Worm (Caenorhabditis elegans): ENCODE measurements around the gene inpp-4B.
A peak's percentile ranks its signal among the peaks of the same experiment; 100 is the strongest.

Gene inpp-4B

ce11 chrIII:10290541-10290940, 23.9 kb upstream of the inpp-4B start:
- no peak for TF ChIP-seq cog-1 (tag; optimal IDR thresholded peaks at IDR 0.05)
- TF ChIP-seq flt-1 (GFP tag; IDR thresholded peaks at IDR 0.05) = no peak
- no peak for TF ChIP-seq tab-1 (GFP tag; IDR thresholded peaks at IDR 0.05)
- TF ChIP-seq ztf-29 (GFP tag; IDR thresholded peaks at IDR 0.05) = no peak
- no peak for TF ChIP-seq klf-2 (GFP tag; conservative IDR thresholded peaks at IDR 0.05)
- no peak for TF ChIP-seq ztf-23 (GFP tag; IDR thresholded peaks at IDR 0.05)
- TF ChIP-seq ref-1 (GFP tag; conservative IDR thresholded peaks at IDR 0.05) = no peak
- TF ChIP-seq med-1 (GFP tag; optimal IDR thresholded peaks at IDR 0.05; ENCODE audit: insufficient read depth) = no peak
- no peak for TF ChIP-seq T22C8.4 (GFP tag; IDR thresholded peaks at IDR 0.05)

- TF ChIP-seq klf-2 (GFP tag; conservative IDR thresholded peaks at IDR 0.05) (no peak), T22C8.4 (GFP tag; IDR thresholded peaks at IDR 0.05) (no peak), ztf-23 (GFP tag; IDR thresholded peaks at IDR 0.05) (no peak), flt-1 (GFP tag; IDR thresholded peaks at IDR 0.05) (no peak), med-1 (GFP tag; optimal IDR thresholded peaks at IDR 0.05; ENCODE audit: insufficient read depth) (no peak), ztf-29 (GFP tag; IDR thresholded peaks at IDR 0.05) (no peak), ref-1 (GFP tag; conservative IDR thresholded peaks at IDR 0.05) (no peak), cog-1 (tag; optimal IDR thresholded peaks at IDR 0.05) (no peak), tab-1 (GFP tag; IDR thresholded peaks at IDR 0.05) (no peak)
These were observed 23.1 kb upstream of the inpp-4B start for ce11 chrIII:10289790-10290189.

ce11 chrIII:10285623-10286022, 18.9 kb upstream of the inpp-4B start, which contains the start of gene K10G9.2:
Gene K10G9.2, plus strand, starts transcription at chrIII:10285923.
- TF ChIP-seq cog-1 (tag; optimal IDR thresholded peaks at IDR 0.05) (no peak), ztf-29 (GFP tag; IDR thresholded peaks at IDR 0.05) (no peak), tab-1 (GFP tag; IDR thresholded peaks at IDR 0.05) (no peak), klf-2 (GFP tag; conservative IDR thresholded peaks at IDR 0.05) (no peak), ref-1 (GFP tag; conservative IDR thresholded peaks at IDR 0.05) (no peak), med-1 (GFP tag; optimal IDR thresholded peaks at IDR 0.05; ENCODE audit: insufficient read depth) (no peak), T22C8.4 (GFP tag; IDR thresholded peaks at IDR 0.05) (no peak), flt-1 (GFP tag; IDR thresholded peaks at IDR 0.05) (no peak), ztf-23 (GFP tag; IDR thresholded peaks at IDR 0.05) (no peak)

ce11 chrIII:10284214-10284613, 17.5 kb upstream of the inpp-4B start:
- no peak for TF ChIP-seq ztf-23 (GFP tag; IDR thresholded peaks at IDR 0.05)
- TF ChIP-seq cog-1 (tag; optimal IDR thresholded peaks at IDR 0.05) = peak; percentile 37

- no peak for TF ChIP-seq med-1 (GFP tag; optimal IDR thresholded peaks at IDR 0.05; ENCODE audit: insufficient read depth)
- no peak for TF ChIP-seq flt-1 (GFP tag; IDR thresholded peaks at IDR 0.05)
- no peak for TF ChIP-seq T22C8.4 (GFP tag; IDR thresholded peaks at IDR 0.05)
- TF ChIP-seq ztf-23 (GFP tag; IDR thresholded peaks at IDR 0.05) = no peak
- no peak for TF ChIP-seq cog-1 (tag; optimal IDR thresholded peaks at IDR 0.05)
- no peak for TF ChIP-seq ref-1 (GFP tag; conservative IDR thresholded peaks at IDR 0.05)
- no peak for TF ChIP-seq tab-1 (GFP tag; IDR thresholded peaks at IDR 0.05)
- no peak for TF ChIP-seq ztf-29 (GFP tag; IDR thresholded peaks at IDR 0.05)
- TF ChIP-seq klf-2 (GFP tag; conservative IDR thresholded peaks at IDR 0.05) = no peak
These were observed 12.1 kb upstream of the inpp-4B start, which contains the start of gene pad-2 for ce11 chrIII:10278826-10279225. Gene pad-2, plus strand, starts transcription at chrIII:10279126.

ce11 chrIII:10271807-10272206, 5.1 kb upstream of the inpp-4B start:
- TF ChIP-seq cog-1 (tag; optimal IDR thresholded peaks at IDR 0.05) = no peak
- TF ChIP-seq klf-2 (GFP tag; conservative IDR thresholded peaks at IDR 0.05) = no peak
- no peak for TF ChIP-seq T22C8.4 (GFP tag; IDR thresholded peaks at IDR 0.05)
- TF ChIP-seq ref-1 (GFP tag; conservative IDR thresholded peaks at IDR 0.05) = no peak
- TF ChIP-seq ztf-23 (GFP tag; IDR thresholded peaks at IDR 0.05) = no peak

ce11 chrIII:10270778-10271307, 4.2 kb upstream of the inpp-4B start, which contains the start of gene cnk-1:
Gene cnk-1, plus strand, starts transcription at chrIII:10271257.
- TF ChIP-seq klf-2 (GFP tag; conservative IDR thresholded peaks at IDR 0.05) (peak; percentile 86), med-1 (GFP tag; optimal IDR thresholded peaks at IDR 0.05; ENCODE audit: insufficient read depth) (no peak), ref-1 (GFP tag; conservative IDR thresholded peaks at IDR 0.05) (peak; percentile 54; the same call in 1 of the 2 replicates), ztf-29 (GFP tag; IDR thresholded peaks at IDR 0.05) (peak; percentile 15; the same call in 1 of the 2 replicates), T22C8.4 (GFP tag; IDR thresholded peaks at IDR 0.05) (peak; percentile 21; the same call in 1 of the 2 replicates), flt-1 (GFP tag; IDR thresholded peaks at IDR 0.05) (peak; percentile 85), ztf-23 (GFP tag; IDR thresholded peaks at IDR 0.05) (peak; percentile 91), tab-1 (GFP tag; IDR thresholded peaks at IDR 0.05) (0 out of 2 replicates have a peak, but pooled peaks have one; percentile 19), cog-1 (tag; optimal IDR thresholded peaks at IDR 0.05) (no peak)

- no peak for TF ChIP-seq cog-1 (tag; optimal IDR thresholded peaks at IDR 0.05)
- no peak for TF ChIP-seq T22C8.4 (GFP tag; IDR thresholded peaks at IDR 0.05)
- no peak for TF ChIP-seq tab-1 (GFP tag; IDR thresholded peaks at IDR 0.05)
- TF ChIP-seq ztf-29 (GFP tag; IDR thresholded peaks at IDR 0.05) = no peak
- no peak for TF ChIP-seq ref-1 (GFP tag; conservative IDR thresholded peaks at IDR 0.05)
These were observed 5.0 kb downstream of the inpp-4B start, which contains the start of gene bbs-5 for ce11 chrIII:10261682-10262081. Gene bbs-5, minus strand, starts transcription at chrIII:10261782.

- TF ChIP-seq klf-2 (GFP tag; conservative IDR thresholded peaks at IDR 0.05) = no peak
- no peak for TF ChIP-seq T22C8.4 (GFP tag; IDR thresholded peaks at IDR 0.05)
- TF ChIP-seq ztf-23 (GFP tag; IDR thresholded peaks at IDR 0.05) = no peak
- no peak for TF ChIP-seq tab-1 (GFP tag; IDR thresholded peaks at IDR 0.05)
- no peak for TF ChIP-seq ztf-29 (GFP tag; IDR thresholded peaks at IDR 0.05)
- TF ChIP-seq cog-1 (tag; optimal IDR thresholded peaks at IDR 0.05) = no peak
- TF ChIP-seq ref-1 (GFP tag; conservative IDR thresholded peaks at IDR 0.05) = no peak
- TF ChIP-seq flt-1 (GFP tag; IDR thresholded peaks at IDR 0.05) = no peak
- TF ChIP-seq med-1 (GFP tag; optimal IDR thresholded peaks at IDR 0.05; ENCODE audit: insufficient read depth) = no peak
These were observed 5.4 kb downstream of the inpp-4B start for ce11 chrIII:10261256-10261655.

ce11 chrIII:10258641-10259040, 8.0 kb downstream of the inpp-4B start, which contains the start of gene rip-1:
Gene rip-1, minus strand, starts transcription at chrIII:10258741.
- TF ChIP-seq cog-1 (tag; optimal IDR thresholded peaks at IDR 0.05) (no peak), ztf-23 (GFP tag; IDR thresholded peaks at IDR 0.05) (no peak), ztf-29 (GFP tag; IDR thresholded peaks at IDR 0.05) (no peak), ref-1 (GFP tag; conservative IDR thresholded peaks at IDR 0.05) (no peak), tab-1 (GFP tag; IDR thresholded peaks at IDR 0.05) (no peak), klf-2 (GFP tag; conservative IDR thresholded peaks at IDR 0.05) (no peak), T22C8.4 (GFP tag; IDR thresholded peaks at IDR 0.05) (no peak), flt-1 (GFP tag; IDR thresholded peaks at IDR 0.05) (no peak), med-1 (GFP tag; optimal IDR thresholded peaks at IDR 0.05; ENCODE audit: insufficient read depth) (no peak)

Data from whole organism, midembryonic.